Fruit fly (Drosophila melanogaster): Measurements from ENCODE around the gene Cyp4g1.

dm6 chrX:469235-469634, at the start of gene Cyp4g1:
- TF ChIP-seq da (GFP tag; optimal IDR thresholded peaks at IDR 0.05): no peak
- TF ChIP-seq nau (GFP tag; optimal IDR thresholded peaks at IDR 0.05): no peak
- no peak for TF ChIP-seq vvl (GFP tag; IDR thresholded peaks at IDR 0.05)
- no peak for TF ChIP-seq CG11504 (tag; optimal IDR thresholded peaks at IDR 0.05)
- no peak for TF ChIP-seq Ada2b (GFP tag; IDR thresholded peaks at IDR 0.05)
- TF ChIP-seq caup (GFP tag; optimal IDR thresholded peaks at IDR 0.05; ENCODE audit: severe bottlenecking): no peak
- no peak for TF ChIP-seq CG6854 (GFP tag; optimal IDR thresholded peaks at IDR 0.05)
- no peak for TF ChIP-seq prd (optimal IDR thresholded peaks at IDR 0.05)
- no peak for TF ChIP-seq prd (GFP tag; IDR thresholded peaks at IDR 0.05)
